Fruit fly (Drosophila melanogaster) whole organism, embryonic: ENCODE results near the gene CG42591.

ENCODE experiments used
- Abd-B ChIP-seq: fragments of 200-800 bp; sonication (Bioruptor generic); optimal IDR thresholded peaks from 2 replicates; lab custom pipeline; 2018; ENCODE audit warnings: missing biosample characterization, mild to moderate bottlenecking, missing genetic modification characterization, moderate library complexity
- Aef1 ChIP-seq: fragments of 200-800 bp; sonication (Bioruptor generic); IDR thresholded peaks from 3 replicates; pipeline ENCODE4 v1.3.6; 2022; ENCODE audit warnings: missing biosample characterization, missing genetic modification characterization
- Bteb2 ChIP-seq: fragments of 200-800 bp; sonication (Bioruptor generic); optimal IDR thresholded peaks from 2 replicates; lab custom pipeline; 2016; ENCODE audit warnings: missing biosample characterization, missing genetic modification characterization
- CG10274 ChIP-seq: fragments of 200-800 bp; sonication (Bioruptor generic); optimal IDR thresholded peaks from 3 replicates; lab custom pipeline; 2017; ENCODE audit warnings: missing biosample characterization, mild to moderate bottlenecking, missing genetic modification characterization
- CG11093 ChIP-seq: fragments of 200-800 bp; sonication (Bioruptor generic); IDR thresholded peaks from 3 replicates; pipeline ENCODE4 v1.3.6; 2022; ENCODE audit warnings: missing biosample characterization, missing genetic modification characterization
- CG11504 ChIP-seq: fragments of 200-800 bp; sonication (Bioruptor generic); optimal IDR thresholded peaks from 3 replicates; lab custom pipeline; 2019; ENCODE audit warnings: missing biosample characterization, mild to moderate bottlenecking, missing genetic modification characterization, moderate library complexity
- CG11723 ChIP-seq: fragments of 200-800 bp; sonication (Bioruptor generic); optimal IDR thresholded peaks from 2 replicates; lab custom pipeline; 2017; ENCODE audit warnings: missing biosample characterization, mild to moderate bottlenecking, missing genetic modification characterization
- CG12155 ChIP-seq: fragments of 200-800 bp; sonication (Bioruptor generic); optimal IDR thresholded peaks from 3 replicates; lab custom pipeline; 2016; ENCODE audit warnings: missing biosample characterization, missing genetic modification characterization
- CG13123 ChIP-seq: fragments of 200-800 bp; sonication (Bioruptor generic); optimal IDR thresholded peaks from 2 replicates; lab custom pipeline; 2016; ENCODE audit warnings: missing biosample characterization, missing genetic modification characterization
- CG16813 ChIP-seq: fragments of 200-800 bp; sonication (Bioruptor generic); IDR thresholded peaks from 3 replicates; pipeline ENCODE4 v1.3.6; 2022; ENCODE audit warnings: missing biosample characterization, missing genetic modification characterization; ENCODE audit not compliant: partially characterized antibody
- CG17361 ChIP-seq: fragments of 200-800 bp; sonication (Bioruptor generic); IDR thresholded peaks from 3 replicates; pipeline ENCODE4 v1.3.6; 2022; ENCODE audit warnings: missing biosample characterization, missing genetic modification characterization
- CG17568 ChIP-seq: fragments of 200-800 bp; sonication (Bioruptor generic); optimal IDR thresholded peaks from 2 replicates; lab custom pipeline; 2018; ENCODE audit warnings: missing biosample characterization, mild to moderate bottlenecking, missing genetic modification characterization, moderate library complexity
- CG17802 ChIP-seq: fragments of 200-800 bp; sonication (Bioruptor generic); optimal IDR thresholded peaks from 2 replicates; lab custom pipeline; 2018; ENCODE audit warnings: missing biosample characterization, mild to moderate bottlenecking, missing genetic modification characterization, moderate library complexity
- CG31365 ChIP-seq: fragments of 200-800 bp; sonication (Bioruptor generic); optimal IDR thresholded peaks from 2 replicates; lab custom pipeline; 2018; ENCODE audit warnings: missing biosample characterization, mild to moderate bottlenecking, missing genetic modification characterization
- CG31388 ChIP-seq: fragments of 200-800 bp; sonication (Bioruptor generic); optimal IDR thresholded peaks from 2 replicates; lab custom pipeline; 2016; ENCODE audit warnings: missing biosample characterization, missing genetic modification characterization
- CG4282 ChIP-seq: fragments of 200-800 bp; sonication (Bioruptor generic); optimal IDR thresholded peaks from 2 replicates; lab custom pipeline; 2016; ENCODE audit warnings: missing biosample characterization, missing genetic modification characterization
- CG6254 ChIP-seq: fragments of 200-800 bp; sonication (Bioruptor generic); optimal IDR thresholded peaks from 3 replicates; lab custom pipeline; 2017; ENCODE audit warnings: mild to moderate bottlenecking, missing biosample characterization, missing genetic modification reagents, missing genetic modification characterization
- CG8765 ChIP-seq: fragments of 200-800 bp; sonication (Bioruptor generic); IDR thresholded peaks from 2 replicates; pipeline ENCODE4 v1.3.6; 2022; ENCODE audit warnings: missing biosample characterization, missing genetic modification characterization
- CG9797 ChIP-seq: fragments of 200-800 bp; sonication (Bioruptor generic); optimal IDR thresholded peaks from 3 replicates; lab custom pipeline; 2018; ENCODE audit warnings: missing biosample characterization, mild to moderate bottlenecking, missing genetic modification characterization
- Dll ChIP-seq: fragments of 200-800 bp; sonication (Bioruptor generic); IDR thresholded peaks from 4 replicates; pipeline ENCODE4 v1.3.6; 2022; ENCODE audit warnings: missing biosample characterization, missing genetic modification characterization; ENCODE audit not compliant: partially characterized antibody
- Kr ChIP-seq: fragments of 200-800 bp; sonication (Bioruptor generic); optimal IDR thresholded peaks from 2 replicates; lab custom pipeline; 2017; ENCODE audit warnings: missing biosample characterization, mild to moderate bottlenecking, missing genetic modification characterization
- MBD-R2 ChIP-seq: fragments of 200-800 bp; sonication (Bioruptor generic); IDR thresholded peaks from 2 replicates; pipeline ENCODE4 v1.3.6; 2022; ENCODE audit warnings: missing biosample characterization, missing genetic modification characterization
- NC2α ChIP-seq: fragments of 200-800 bp; sonication (Bioruptor generic); optimal IDR thresholded peaks from 2 replicates; lab custom pipeline; 2016; ENCODE audit warnings: missing biosample characterization, missing genetic modification characterization
- NK7.1 ChIP-seq: fragments of 200-800 bp; sonication (Bioruptor generic); optimal IDR thresholded peaks from 3 replicates; lab custom pipeline; 2016; ENCODE audit warnings: missing biosample characterization, missing genetic modification characterization
- PHDP ChIP-seq: fragments of 200-800 bp; sonication (Bioruptor generic); optimal IDR thresholded peaks from 3 replicates; lab custom pipeline; 2018; ENCODE audit warnings: missing biosample characterization, mild to moderate bottlenecking, missing genetic modification characterization, moderate library complexity
- Rx ChIP-seq: fragments of 200-800 bp; sonication (Bioruptor generic); IDR thresholded peaks from 2 replicates; pipeline ENCODE4 v1.3.6; 2022; ENCODE audit warnings: missing biosample characterization, missing genetic modification characterization
- Scr ChIP-seq: fragments of 200-800 bp; sonication (Bioruptor generic); IDR thresholded peaks from 2 replicates; pipeline ENCODE4 v1.3.6; 2022; ENCODE audit warnings: missing biosample characterization, missing genetic modification characterization; ENCODE audit not compliant: partially characterized antibody
- Spps ChIP-seq: fragments of 200-800 bp; sonication (Bioruptor generic); optimal IDR thresholded peaks from 2 replicates; lab custom pipeline; 2018; ENCODE audit warnings: missing biosample characterization, mild to moderate bottlenecking, missing genetic modification characterization
- Stat92E ChIP-seq, 3 experiments: fragments of >200 bp in 2 of 3; fragments of 200-800 bp in 1 of 3; sonication (Bioruptor generic) in 1 of 3; optimal IDR thresholded peaks; 2 replicates each; lab custom pipeline; 2017 to 2019; ENCODE audit warnings: missing biosample characterization in 3 of 3, missing genetic modification characterization in 3 of 3, mild to moderate bottlenecking in 1 of 3, moderate library complexity in 1 of 3
- TFAM ChIP-seq: fragments of 200-800 bp; sonication (Bioruptor generic); optimal IDR thresholded peaks from 2 replicates; lab custom pipeline; 2017; ENCODE audit warnings: missing biosample characterization, missing genetic modification characterization, inconsistent platforms
- Xrp1 ChIP-seq: fragments of 200-800 bp; sonication (Bioruptor generic); IDR thresholded peaks from 2 replicates; pipeline ENCODE4 v1.3.6; 2022; ENCODE audit warnings: missing biosample characterization, missing genetic modification characterization
- ase ChIP-seq: fragments of 200-800 bp; sonication (Bioruptor generic); IDR thresholded peaks from 3 replicates; pipeline ENCODE4 v1.3.6; 2022; ENCODE audit warnings: missing biosample characterization, missing genetic modification characterization
- btn ChIP-seq: fragments of 200-800 bp; sonication (Bioruptor generic); optimal IDR thresholded peaks from 2 replicates; lab custom pipeline; 2016; ENCODE audit warnings: missing biosample characterization, missing genetic modification characterization
- chn ChIP-seq: fragments of 200-800 bp; sonication (Bioruptor generic); optimal IDR thresholded peaks from 2 replicates; lab custom pipeline; 2016; ENCODE audit warnings: missing biosample characterization, missing genetic modification characterization
- ci ChIP-seq: fragments of 200-800 bp; sonication (Bioruptor generic); IDR thresholded peaks from 3 replicates; pipeline ENCODE4 v1.3.6; 2022; ENCODE audit warnings: missing biosample characterization, missing genetic modification characterization
- dmrt99B ChIP-seq: fragments of 200-800 bp; sonication (Bioruptor generic); optimal IDR thresholded peaks from 2 replicates; lab custom pipeline; 2018; ENCODE audit warnings: missing biosample characterization, mild to moderate bottlenecking, missing genetic modification characterization, moderate library complexity
- ewg ChIP-seq: fragments of 200-800 bp; sonication (Bioruptor generic); optimal IDR thresholded peaks from 3 replicates; lab custom pipeline; 2017; ENCODE audit warnings: mild to moderate bottlenecking, missing biosample characterization, missing genetic modification reagents, missing genetic modification characterization
- lbe ChIP-seq: fragments of 200-800 bp; sonication (Bioruptor generic); optimal IDR thresholded peaks from 2 replicates; lab custom pipeline; 2016; ENCODE audit warnings: missing biosample characterization, mild to moderate bottlenecking, missing genetic modification characterization
- luna ChIP-seq: fragments of 200-800 bp; sonication (Bioruptor generic); optimal IDR thresholded peaks from 2 replicates; lab custom pipeline; 2016; ENCODE audit warnings: missing biosample characterization, missing genetic modification characterization
- nerfin-1 ChIP-seq: fragments of 200-800 bp; sonication (Bioruptor generic); optimal IDR thresholded peaks from 3 replicates; lab custom pipeline; 2019; ENCODE audit warnings: missing biosample characterization, mild to moderate bottlenecking, missing genetic modification characterization, moderate library complexity
- pb ChIP-seq: fragments of 200-800 bp; sonication (Bioruptor generic); optimal IDR thresholded peaks from 3 replicates; lab custom pipeline; 2016; ENCODE audit warnings: missing biosample characterization, missing genetic modification characterization
- pros ChIP-seq: fragments of 200-800 bp; sonication (Bioruptor generic); optimal IDR thresholded peaks from 3 replicates; lab custom pipeline; 2019; ENCODE audit warnings: missing biosample characterization, mild to moderate bottlenecking, missing genetic modification characterization, moderate library complexity
- sc ChIP-seq, 3 experiments: fragments of >200 bp in 2 of 3; fragments of 200-800 bp in 1 of 3; sonication (Bioruptor generic) in 1 of 3; optimal IDR thresholded peaks; 2 replicates in 2 of 3; 3 replicates in 1 of 3; lab custom pipeline; 2017; ENCODE audit warnings: mild to moderate bottlenecking in 1 of 3, missing biosample characterization in 1 of 3, missing genetic modification characterization in 1 of 3, missing genetic modification reagents in 1 of 3
- shn ChIP-seq: fragments of 200-800 bp; sonication (Bioruptor generic); optimal IDR thresholded peaks from 3 replicates; lab custom pipeline; 2016; ENCODE audit warnings: missing biosample characterization, missing genetic modification characterization
- sisA ChIP-seq: fragments of 200-800 bp; sonication (Bioruptor generic); IDR thresholded peaks from 2 replicates; pipeline ENCODE4 v1.3.6; 2022; ENCODE audit warnings: missing biosample characterization, missing genetic modification characterization
- slou ChIP-seq: fragments of 200-800 bp; sonication (Bioruptor generic); optimal IDR thresholded peaks from 3 replicates; lab custom pipeline; 2016; ENCODE audit warnings: missing biosample characterization, missing genetic modification characterization
- tx ChIP-seq: fragments of 200-800 bp; sonication (Bioruptor generic); optimal IDR thresholded peaks from 2 replicates; lab custom pipeline; 2016; ENCODE audit warnings: missing biosample characterization, missing genetic modification characterization
- unpg ChIP-seq: fragments of 200-800 bp; sonication (Bioruptor generic); optimal IDR thresholded peaks from 3 replicates; lab custom pipeline; 2018; ENCODE audit warnings: missing biosample characterization, mild to moderate bottlenecking, missing genetic modification characterization, moderate library complexity

The CG42591 gene

dm6 chr3L:8063214-8064156 lies 6.3 kb downstream of the CG42591 start, which contains the start of gene Sarm (continued):
- TF ChIP-seq Aef1 (GFP tag; lab: Robert Waterston, UW) (no peak), Stat92E (GFP tag; optimal IDR thresholded peaks at IDR 0.05; lab: Kevin White, UChicago) (peak in 1 of 3 experiments; percentile 25), btn (GFP tag; lab: Kevin White, UChicago) (no peak), MBD-R2 (GFP tag; lab: Robert Waterston, UW) (0 out of 2 replicates have a peak, but pooled peaks have one; percentile 16), pros (no peak), Abd-B (GFP tag; lab: Kevin White, UChicago) (no peak), CG13123 (GFP tag; lab: Kevin White, UChicago) (no peak), Spps (tag; lab: Kevin White, UChicago) (no peak), pb (GFP tag; lab: Kevin White, UChicago) (no peak), Scr (GFP tag; lab: Robert Waterston, UW) (no peak), sc (optimal IDR thresholded peaks at IDR 0.05; lab: Kevin White, UChicago) (no peak), sc (GFP tag; optimal IDR thresholded peaks at IDR 0.05; lab: Kevin White, UChicago) (peak; percentile 27), PHDP (peak; percentile 60), Bteb2 (GFP tag; lab: Kevin White, UChicago) (no peak), CG11723 (GFP tag; lab: Kevin White, UChicago) (peak; percentile 12), Xrp1 (peak; percentile 37; the same call in 1 of the 2 replicates), nerfin-1 (tag; lab: Kevin White, UChicago) (peak; percentile 16), CG17802 (no peak), sisA (GFP tag; lab: Robert Waterston, UW) (no peak), ase (no peak), CG17361 (GFP tag; lab: Robert Waterston, UW) (peak; percentile 83), ci (GFP tag; lab: Robert Waterston, UW) (no peak; the same call in 1 of the 3 replicates), luna (GFP tag; lab: Kevin White, UChicago) (no peak), CG4282 (GFP tag; lab: Kevin White, UChicago) (no peak), Rx (GFP tag; lab: Robert Waterston, UW) (no peak), TFAM (GFP tag; lab: Kevin White, UChicago) (no peak), CG17568 (GFP tag; lab: Kevin White, UChicago) (peak; percentile 4), CG10274 (GFP tag; lab: Kevin White, UChicago) (peak; percentile 40), CG8765 (GFP tag; lab: Robert Waterston, UW) (no peak), CG6254 (GFP tag; lab: Kevin White, UChicago) (peak; percentile 13), slou (no peak), unpg (no peak), CG31365 (tag; lab: Kevin White, UChicago) (no peak), CG11093 (no peak), CG12155 (GFP tag; lab: Kevin White, UChicago) (no peak), CG9797 (no peak), NK7.1 (no peak), lbe (peak; percentile 41), dmrt99B (tag; lab: Kevin White, UChicago) (peak; percentile 60), CG11504 (tag; lab: Kevin White, UChicago) (peak; percentile 73), Kr (GFP tag; lab: Kevin White, UChicago) (no peak), shn (no peak), ewg (GFP tag; lab: Kevin White, UChicago) (peak; percentile 28), NC2α (GFP tag; lab: Kevin White, UChicago) (no peak), CG16813 (GFP tag; lab: Robert Waterston, UW) (no peak), tx (GFP tag; lab: Kevin White, UChicago) (no peak), chn (GFP tag; lab: Kevin White, UChicago) (no peak), CG31388 (no peak), Dll (0 out of 4 replicates have a peak, but pooled peaks have one; percentile 19)
